Worm (Caenorhabditis elegans) whole organism, midembryonic: Measurements from ENCODE around the gene F52E1.14.

Experiments
- T22C8.4 ChIP-seq: fragments of 200-800 bp; sonication (Bioruptor generic); IDR thresholded peaks from 2 replicates; pipeline ENCODE4 v1.3.6; 2022; ENCODE audit warnings: missing genetic modification characterization, missing compliant biosample characterization
- flt-1 ChIP-seq: fragments of 200-800 bp; sonication (Bioruptor generic); IDR thresholded peaks from 2 replicates; pipeline ENCODE4 v1.3.6; 2022; ENCODE audit warnings: missing genetic modification characterization, missing compliant biosample characterization
- med-1 ChIP-seq: sonication (generic microtip); optimal IDR thresholded peaks from 2 replicates; lab custom pipeline; 2017; ENCODE audit warnings: missing genetic modification characterization, mild to moderate bottlenecking, missing compliant biosample characterization, antibody characterized with exemption, missing genetic modification reagents; ENCODE audit not compliant: insufficient read depth
- ref-1 ChIP-seq: fragments of 200-800 bp; sonication (Bioruptor generic); conservative IDR thresholded peaks from 2 replicates; pipeline ENCODE4 v1.3.6; 2022; ENCODE audit warnings: missing genetic modification reagents, missing genetic modification characterization, missing compliant biosample characterization
- tab-1 ChIP-seq: fragments of 200-800 bp; sonication (Bioruptor generic); IDR thresholded peaks from 2 replicates; pipeline ENCODE4 v1.3.6; 2022; ENCODE audit warnings: missing genetic modification characterization, missing compliant biosample characterization
- ztf-23 ChIP-seq: fragments of 200-800 bp; sonication (Bioruptor generic); IDR thresholded peaks from 2 replicates; pipeline ENCODE4 v1.3.6; 2022; ENCODE audit warnings: missing genetic modification reagents, missing genetic modification characterization, missing compliant biosample characterization
- ztf-29 ChIP-seq: fragments of 200-800 bp; sonication (Bioruptor generic); IDR thresholded peaks from 2 replicates; pipeline ENCODE4 v1.3.6; 2022; ENCODE audit warnings: missing genetic modification reagents, missing genetic modification characterization, missing compliant biosample characterization

- TF ChIP-seq ztf-29 (GFP tag; lab: Robert Waterston, UW) (no peak), ref-1 (no peak), T22C8.4 (GFP tag; lab: Robert Waterston, UW) (no peak), tab-1 (GFP tag; lab: Robert Waterston, UW) (no peak), med-1 (GFP tag; lab: Kevin White, UChicago) (no peak), ztf-23 (GFP tag; lab: Robert Waterston, UW) (no peak), flt-1 (GFP tag; lab: Robert Waterston, UW) (no peak)
These were observed 41.4 kb downstream of the F52E1.14 start for ce11 chrV:8424840-8425814.
